Comparison of ENCODE assay signal across 1 fruit fly cellular context in the genomic region with DNA sequence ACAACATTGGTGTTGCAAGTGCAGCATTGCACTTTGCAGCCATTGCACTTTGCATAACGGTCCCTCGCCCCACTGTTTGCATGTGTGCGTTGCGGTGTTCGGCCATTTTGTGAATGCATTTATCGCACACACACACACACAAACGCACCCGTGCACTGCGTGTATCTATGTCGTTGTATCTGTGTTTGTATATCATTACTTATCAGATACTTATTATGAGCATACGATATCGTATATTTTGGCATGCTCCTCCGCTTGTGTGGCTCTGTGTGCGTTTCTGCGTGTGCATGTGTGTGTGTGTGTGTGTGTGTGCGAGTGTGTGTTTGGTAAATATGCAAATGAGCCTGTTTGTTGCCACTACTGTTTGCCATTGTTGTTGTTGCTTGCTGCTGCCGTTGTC.
TF ChIP-seq lines count a peak whose summit lies in the region.

No protein-coding gene starts in this region.

TF ChIP-seq in whole organism, embryonic, 481 proteins besides CTCF, POLR2A, EP300 and RAD21 (continued from another document):
- TF ChIP-seq psq (GFP tag; optimal IDR thresholded peaks at IDR 0.05; lab: Kevin White, UChicago) (no peak), bab2 (GFP tag; optimal IDR thresholded peaks at IDR 0.05; lab: Kevin White, UChicago) (no peak), HmgD (GFP tag; optimal IDR thresholded peaks at IDR 0.05; lab: Kevin White, UChicago) (no peak), CG8478 (optimal IDR thresholded peaks at IDR 0.05; lab: Kevin White, UChicago) (peak; percentile 66), jing (GFP tag; optimal IDR thresholded peaks at IDR 0.05; lab: Kevin White, UChicago) (no peak), CG4282 (GFP tag; optimal IDR thresholded peaks at IDR 0.05; lab: Kevin White, UChicago) (no peak), CG3163 (GFP tag; optimal IDR thresholded peaks at IDR 0.05; lab: Kevin White, UChicago) (no peak), Fer2 (tag; optimal IDR thresholded peaks at IDR 0.05; lab: Kevin White, UChicago) (no peak), CG33557 (GFP tag; optimal IDR thresholded peaks at IDR 0.05; lab: Kevin White, UChicago) (no peak), zfh1 (GFP tag; IDR thresholded peaks at IDR 0.05; lab: Robert Waterston, UW) (no peak), CG12769 (tag; optimal IDR thresholded peaks at IDR 0.05; lab: Kevin White, UChicago) (no peak), al (GFP tag; IDR thresholded peaks at IDR 0.05; lab: Robert Waterston, UW) (no peak), Dll (GFP tag; IDR thresholded peaks at IDR 0.05; lab: Robert Waterston, UW; ENCODE audit: partially characterized antibody) (0 out of 4 replicates have a peak, but pooled peaks have one; percentile 16), CG18599 (GFP tag; optimal IDR thresholded peaks at IDR 0.05; lab: Kevin White, UChicago) (no peak), pros (GFP tag; optimal IDR thresholded peaks at IDR 0.05; lab: Kevin White, UChicago) (no peak), CG5953 (GFP tag; IDR thresholded peaks at IDR 0.05; lab: Robert Waterston, UW) (no peak), NC2α (GFP tag; optimal IDR thresholded peaks at IDR 0.05; lab: Kevin White, UChicago) (no peak), CG6654 (GFP tag; optimal IDR thresholded peaks at IDR 0.05; lab: Kevin White, UChicago) (no peak), Med (GFP tag; lab: Kevin White, UChicago) (peak; percentile 34), p53 (GFP tag; optimal IDR thresholded peaks at IDR 0.05; lab: Kevin White, UChicago) (no peak), vvl (GFP tag; IDR thresholded peaks at IDR 0.05; lab: Robert Waterston, UW) (peak; percentile 65; the same call in 1 of the 2 replicates), CG30431 (GFP tag; optimal IDR thresholded peaks at IDR 0.05; lab: Kevin White, UChicago) (no peak), corto (GFP tag; optimal IDR thresholded peaks at IDR 0.05; lab: Kevin White, UChicago) (no peak), sd (tag; optimal IDR thresholded peaks at IDR 0.05; lab: Kevin White, UChicago) (no peak), cg (GFP tag; optimal IDR thresholded peaks at IDR 0.05; lab: Kevin White, UChicago) (peak; percentile 77), CG11398 (GFP tag; optimal IDR thresholded peaks at IDR 0.05; lab: Kevin White, UChicago) (no peak), CG15479 (GFP tag; optimal IDR thresholded peaks at IDR 0.05; lab: Kevin White, UChicago) (peak; percentile 79), CG4360 (GFP tag; IDR thresholded peaks at IDR 0.05; lab: Robert Waterston, UW) (peak; percentile 79), otp (GFP tag; IDR thresholded peaks at IDR 0.05; lab: Robert Waterston, UW) (no peak), CG7357 (GFP tag; IDR thresholded peaks at IDR 0.05; lab: Robert Waterston, UW) (no peak), D19B (GFP tag; optimal IDR thresholded peaks at IDR 0.05; lab: Kevin White, UChicago) (no peak), eyg (GFP tag; optimal IDR thresholded peaks at IDR 0.05; lab: Kevin White, UChicago) (no peak), CG31365 (tag; optimal IDR thresholded peaks at IDR 0.05; lab: Kevin White, UChicago) (no peak), crol (GFP tag; IDR thresholded peaks at IDR 0.05; lab: Robert Waterston, UW) (no peak), Dip2 (GFP tag; IDR thresholded peaks at IDR 0.05; lab: Robert Waterston, UW) (no peak), Hmx (GFP tag; optimal IDR thresholded peaks at IDR 0.05; lab: Kevin White, UChicago) (no peak), NC2β (GFP tag; optimal IDR thresholded peaks at IDR 0.05; lab: Kevin White, UChicago) (no peak), ssp (GFP tag; IDR thresholded peaks at IDR 0.05; lab: Robert Waterston, UW) (no peak), CG7372 (GFP tag; IDR thresholded peaks at IDR 0.05; lab: Robert Waterston, UW) (no peak), kah (GFP tag; optimal IDR thresholded peaks at IDR 0.05; lab: Kevin White, UChicago) (no peak), unpg (GFP tag; optimal IDR thresholded peaks at IDR 0.05; lab: Kevin White, UChicago) (no peak), slou (GFP tag; optimal IDR thresholded peaks at IDR 0.05; lab: Kevin White, UChicago) (no peak), kni (GFP tag; optimal IDR thresholded peaks at IDR 0.05; lab: Kevin White, UChicago) (peak; percentile 34), ci (GFP tag; IDR thresholded peaks at IDR 0.05; lab: Robert Waterston, UW) (0 out of 3 replicates have a peak, but pooled peaks have one; percentile 9), Fer3 (tag; optimal IDR thresholded peaks at IDR 0.05; lab: Kevin White, UChicago) (no peak), ATbp (GFP tag; optimal IDR thresholded peaks at IDR 0.05; lab: Kevin White, UChicago) (no peak), bowl (GFP tag; IDR thresholded peaks at IDR 0.05; lab: Robert Waterston, UW) (no peak), CG12942 (GFP tag; optimal IDR thresholded peaks at IDR 0.05; lab: Kevin White, UChicago) (no peak), CG2678 (tag; optimal IDR thresholded peaks at IDR 0.05; lab: Kevin White, UChicago) (no peak), emc (GFP tag; optimal IDR thresholded peaks at IDR 0.05; lab: Kevin White, UChicago) (no peak), Dref (GFP tag; IDR thresholded peaks at IDR 0.05; lab: Robert Waterston, UW) (no peak), CG10565 (GFP tag; optimal IDR thresholded peaks at IDR 0.05; lab: Kevin White, UChicago) (no peak), CG6689 (GFP tag; IDR thresholded peaks at IDR 0.05; lab: Robert Waterston, UW) (no peak), gt (GFP tag; IDR thresholded peaks at IDR 0.05; lab: Robert Waterston, UW) (no peak), CG7987 (GFP tag; optimal IDR thresholded peaks at IDR 0.05; lab: Kevin White, UChicago) (no peak), CG7839 (tag; optimal IDR thresholded peaks at IDR 0.05; lab: Kevin White, UChicago) (no peak), pho (GFP tag; optimal IDR thresholded peaks at IDR 0.05; lab: Kevin White, UChicago) (no peak), CG3281 (GFP tag; optimal IDR thresholded peaks at IDR 0.05; lab: Kevin White, UChicago) (no peak), Tbp (GFP tag; optimal IDR thresholded peaks at IDR 0.05; lab: Kevin White, UChicago) (no peak), CG1602 (GFP tag; optimal IDR thresholded peaks at IDR 0.05; lab: Kevin White, UChicago) (no peak), CG2116 (GFP tag; optimal IDR thresholded peaks at IDR 0.05; lab: Kevin White, UChicago) (no peak), fd102C (GFP tag; optimal IDR thresholded peaks at IDR 0.05; lab: Kevin White, UChicago) (no peak), Meics (GFP tag; optimal IDR thresholded peaks at IDR 0.05; lab: Kevin White, UChicago) (no peak), CG17912 (GFP tag; optimal IDR thresholded peaks at IDR 0.05; lab: Kevin White, UChicago) (no peak), fd64A (GFP tag; optimal IDR thresholded peaks at IDR 0.05; lab: Kevin White, UChicago) (no peak), lmd (GFP tag; IDR thresholded peaks at IDR 0.05; lab: Robert Waterston, UW) (no peak)
TF ChIP-seq in whole organism, embryonic: peak in this region for 13.
